Worm (Caenorhabditis elegans) whole organism, L1 larva: ENCODE results near the gene ubc-9.

Experiments used
- F16B12.6 ChIP-seq: fragments of 150-350 bp; optimal IDR thresholded peaks from 2 replicates; lab custom pipeline; 2014; ENCODE audit warnings: missing biosample characterization, missing genetic modification characterization
- ama-1 ChIP-seq: fragments of 150-350 bp; optimal IDR thresholded peaks from 2 replicates; lab custom pipeline; 2014
- blmp-1 ChIP-seq: fragments of 150-350 bp; optimal IDR thresholded peaks from 2 replicates; lab custom pipeline; 2014; ENCODE audit warnings: missing biosample characterization, missing genetic modification characterization
- ces-1 ChIP-seq: fragments of 150-350 bp; optimal IDR thresholded peaks from 2 replicates; lab custom pipeline; 2014; ENCODE audit warnings: missing biosample characterization, missing genetic modification reagents, missing genetic modification characterization
- elt-3 ChIP-seq, 6 experiments: fragments of 150-350 bp in 1 of 6; sonication (generic microtip); optimal IDR thresholded peaks; 2 replicates each; lab custom pipeline; 2017 to 2018; ENCODE audit warnings: missing biosample characterization in 6 of 6, missing genetic modification characterization in 6 of 6, inconsistent platforms in 1 of 6
- hlh-17 ChIP-seq: fragments of 200-800 bp; sonication (Bioruptor generic); optimal IDR thresholded peaks from 2 replicates; lab custom pipeline; 2018; ENCODE audit warnings: missing genetic modification characterization, mild to moderate bottlenecking, missing compliant biosample characterization, moderate library complexity, borderline replicate concordance
- lin-15B ChIP-seq: fragments of 150-350 bp; sonication (generic microtip); optimal IDR thresholded peaks from 3 replicates; lab custom pipeline; 2014; ENCODE audit warnings: missing biosample characterization, missing genetic modification characterization
- nhr-85 ChIP-seq: sonication (generic microtip); peaks from one replicate; lab custom pipeline; 2016; ENCODE audit warnings: missing genetic modification characterization, inconsistent platforms, missing compliant biosample characterization
- rnt-1 ChIP-seq: sonication (generic microtip); optimal IDR thresholded peaks from 2 replicates; lab custom pipeline; 2016; ENCODE audit warnings: mild to moderate bottlenecking, missing genetic modification characterization, moderate library complexity, missing compliant biosample characterization
- snpc-4 ChIP-seq: fragments of 150-350 bp; optimal IDR thresholded peaks from 2 replicates; lab custom pipeline; 2014; ENCODE audit warnings: missing biosample characterization, missing genetic modification characterization
- sox-4 ChIP-seq: sonication (generic microtip); optimal IDR thresholded peaks from 2 replicates; lab custom pipeline; 2016; ENCODE audit warnings: missing genetic modification characterization, missing compliant biosample characterization
- unc-62 ChIP-seq: fragments of 150-350 bp; optimal IDR thresholded peaks from 2 replicates; lab custom pipeline; 2014; ENCODE audit warnings: missing biosample characterization, missing genetic modification reagents, missing genetic modification characterization
- ztf-11 ChIP-seq, 2 experiments: sonication (generic microtip); optimal IDR thresholded peaks; 2 replicates each; lab custom pipeline; 2016 to 2017; ENCODE audit warnings: missing genetic modification characterization in 2 of 2, missing biosample characterization in 1 of 2, missing compliant biosample characterization in 1 of 2

ce11 chrIV:4612597-4612996, 38.2 kb upstream of the ubc-9 start:
- TF ChIP-seq blmp-1: no peak
- no peak for TF ChIP-seq nhr-85 (tag; lab: Kevin White, UChicago)
- TF ChIP-seq snpc-4 (tag; lab: Kevin White, UChicago): no peak
- no peak for TF ChIP-seq rnt-1
- no peak for TF ChIP-seq unc-62 (GFP tag; lab: Kevin White, UChicago)
- no peak for TF ChIP-seq ces-1 (GFP tag; lab: Kevin White, UChicago)
- TF ChIP-seq F16B12.6 (tag; lab: Kevin White, UChicago): no peak
- no peak for TF ChIP-seq elt-3 (tag; optimal IDR thresholded peaks at IDR 0.05; lab: Kevin White, UChicago)
- no peak for TF ChIP-seq sox-4
- no peak for TF ChIP-seq lin-15B
- TF ChIP-seq ama-1 (lab: Kevin White, UChicago): no peak
- TF ChIP-seq hlh-17 (GFP tag; lab: Kevin White, UChicago): no peak
- TF ChIP-seq ztf-11 (tag; optimal IDR thresholded peaks at IDR 0.05; lab: Kevin White, UChicago): no peak
